Fruit fly (Drosophila melanogaster) whole organism, prepupa: ENCODE data around the gene CG32487.

Experiments used
- CG10669 ChIP-seq: fragments of 200-800 bp; sonication (Bioruptor generic); optimal IDR thresholded peaks from 3 replicates; lab custom pipeline; 2018; ENCODE audit warnings: missing biosample characterization, mild to moderate bottlenecking, missing genetic modification characterization, moderate library complexity
- CG16779 ChIP-seq: fragments of 200-800 bp; sonication (Bioruptor generic); optimal IDR thresholded peaks from 3 replicates; lab custom pipeline; 2017; ENCODE audit warnings: missing biosample characterization, mild to moderate bottlenecking, missing genetic modification characterization
- CG32006 ChIP-seq: fragments of 200-800 bp; sonication (Bioruptor generic); optimal IDR thresholded peaks from 3 replicates; lab custom pipeline; 2017; ENCODE audit warnings: missing biosample characterization, mild to moderate bottlenecking, missing genetic modification characterization
- CG6808 ChIP-seq: fragments of 200-800 bp; sonication (Bioruptor generic); optimal IDR thresholded peaks from 3 replicates; lab custom pipeline; 2017; ENCODE audit warnings: missing biosample characterization, missing genetic modification characterization, mild to moderate bottlenecking, moderate library complexity, missing genetic modification reagents
- Ets96B ChIP-seq: fragments of 200-800 bp; optimal IDR thresholded peaks from 2 replicates; lab custom pipeline; 2019; ENCODE audit warnings: missing biosample characterization, mild to moderate bottlenecking, missing genetic modification characterization, moderate library complexity
- Met ChIP-seq: fragments of 200-800 bp; sonication (Bioruptor generic); optimal IDR thresholded peaks from 3 replicates; lab custom pipeline; 2016; ENCODE audit warnings: missing biosample characterization, missing genetic modification characterization
- OdsH ChIP-seq: fragments of 200-800 bp; sonication (Bioruptor generic); optimal IDR thresholded peaks from 3 replicates; lab custom pipeline; 2016; ENCODE audit warnings: missing biosample characterization, missing genetic modification characterization
- Sox102F ChIP-seq: fragments of 200-800 bp; sonication (Bioruptor generic); optimal IDR thresholded peaks from 2 replicates; lab custom pipeline; 2016; ENCODE audit warnings: missing biosample characterization, mild to moderate bottlenecking, missing genetic modification characterization
- Sox15 ChIP-seq: fragments of 200-800 bp; sonication (Bioruptor generic); optimal IDR thresholded peaks from 3 replicates; lab custom pipeline; 2016; ENCODE audit warnings: missing biosample characterization, missing genetic modification characterization
- dac ChIP-seq: fragments of 200-800 bp; sonication (Bioruptor generic); optimal IDR thresholded peaks from 2 replicates; lab custom pipeline; 2017; ENCODE audit warnings: missing biosample characterization, mild to moderate bottlenecking, missing genetic modification characterization

- TF ChIP-seq Met, result no peak
- TF ChIP-seq CG6808 (GFP tag; lab: Kevin White, UChicago), result no peak
- TF ChIP-seq CG32006 (GFP tag; lab: Kevin White, UChicago), result no peak
- no peak for TF ChIP-seq CG10669
- no peak for TF ChIP-seq OdsH (GFP tag; lab: Kevin White, UChicago)
- no peak for TF ChIP-seq Ets96B (tag; lab: Kevin White, UChicago)
- no peak for TF ChIP-seq Sox102F
- TF ChIP-seq dac (GFP tag; lab: Kevin White, UChicago), result no peak
- no peak for TF ChIP-seq Sox15
- no peak for TF ChIP-seq CG16779 (tag; lab: Kevin White, UChicago)
Observed at dm6 chr3L:3054099-3054498, 37.0 kb upstream of the CG32487 start.
